Worm (Caenorhabditis elegans): ENCODE data around the gene K08H2.5.

Gene K08H2.5

ce11 chrX:13251354-13251843 lies 9.3 kb upstream of the K08H2.5 start:
- TF ChIP-seq duxl-1 (tag; optimal IDR thresholded peaks at IDR 0.05; ENCODE audit: poor library complexity) (no peak), rbr-2 (tag; optimal IDR thresholded peaks at IDR 0.05) (peak; percentile 55), lin-38 (GFP tag; IDR thresholded peaks at IDR 0.05) (no peak), pha-4 (GFP tag; IDR thresholded peaks at IDR 0.05) (no peak), pha-4 (tag; optimal IDR thresholded peaks at IDR 0.05) (peak; percentile 49), nhr-102 (tag; optimal IDR thresholded peaks at IDR 0.05) (no peak), mxl-2 (GFP tag; conservative IDR thresholded peaks at IDR 0.05) (no peak), daf-19 (GFP tag; conservative IDR thresholded peaks at IDR 0.05) (no peak), aha-1 (tag) (peak; percentile 50), zfp-2 (tag; optimal IDR thresholded peaks at IDR 0.05) (no peak), lin-1 (GFP tag; IDR thresholded peaks at IDR 0.05) (peak; percentile 70; the same call in 1 of the 2 replicates), nhr-237 (tag; optimal IDR thresholded peaks at IDR 0.05) (no peak), zag-1 (tag; optimal IDR thresholded peaks at IDR 0.05) (no peak), F49E8.2 (tag; optimal IDR thresholded peaks at IDR 0.05; ENCODE audit: borderline replicate concordance) (no peak), ceh-82 (tag; optimal IDR thresholded peaks at IDR 0.05) (no peak), tra-1 (GFP tag; IDR thresholded peaks at IDR 0.05) (0 out of 2 replicates have a peak, but pooled peaks have one; percentile 44), nhr-6 (tag; optimal IDR thresholded peaks at IDR 0.05) (peak; percentile 61), hlh-30 (tag; optimal IDR thresholded peaks at IDR 0.05; ENCODE audit: insufficient read depth) (peak; percentile 93), nhr-25 (tag; optimal IDR thresholded peaks at IDR 0.05; ENCODE audit: borderline replicate concordance, insufficient read depth) (no peak), T26A8.4 (GFP tag; IDR thresholded peaks at IDR 0.05) (peak; percentile 52), F10B5.3 (tag; optimal IDR thresholded peaks at IDR 0.05) (no peak), nhr-10 (tag; optimal IDR thresholded peaks at IDR 0.05) (peak; percentile 73), ZK337.2 (GFP tag; IDR thresholded peaks at IDR 0.05) (no peak), hlh-11 (tag; optimal IDR thresholded peaks at IDR 0.05) (peak; percentile 86), zip-2 (tag; optimal IDR thresholded peaks at IDR 0.05) (no peak), dmd-9 (GFP tag; IDR thresholded peaks at IDR 0.05) (no peak), fos-1 (tag; optimal IDR thresholded peaks at IDR 0.05) (no peak), F37D6.2 (tag; optimal IDR thresholded peaks at IDR 0.05) (no peak), egl-43 (GFP tag; IDR thresholded peaks at IDR 0.05) (no peak), lin-39 (tag; optimal IDR thresholded peaks at IDR 0.05) (no peak), vab-7 (GFP tag; IDR thresholded peaks at IDR 0.05) (no peak), dpl-1 (GFP tag; optimal IDR thresholded peaks at IDR 0.05) (no peak), tag-97 (GFP tag; IDR thresholded peaks at IDR 0.05) (no peak), lsy-2 (tag; optimal IDR thresholded peaks at IDR 0.05) (peak; percentile 7 to 55), saeg-2 (GFP tag; IDR thresholded peaks at IDR 0.05) (no peak), F44E2.7 (GFP tag; IDR thresholded peaks at IDR 0.05) (no peak), unc-62 (GFP tag; optimal IDR thresholded peaks at IDR 0.05 in 1 of 2) (peak in 1 of 2 experiments; percentile 99), unc-62 (tag; optimal IDR thresholded peaks at IDR 0.05) (no peak), nhr-28 (tag; optimal IDR thresholded peaks at IDR 0.05) (peak; percentile 74), nhr-11 (tag; optimal IDR thresholded peaks at IDR 0.05) (peak; percentile 87), egl-27 (tag; optimal IDR thresholded peaks at IDR 0.05) (no peak), ztf-7 (tag; optimal IDR thresholded peaks at IDR 0.05) (peak; percentile 35), arid-1 (GFP tag; conservative IDR thresholded peaks at IDR 0.05) (peak; percentile 44; the same call in 1 of the 2 replicates), Y75B8A.6 (GFP tag; IDR thresholded peaks at IDR 0.05) (no peak), set-16 (GFP tag; IDR thresholded peaks at IDR 0.05) (no peak), cey-2 (tag; optimal IDR thresholded peaks at IDR 0.05; ENCODE audit: borderline replicate concordance, insufficient read depth) (no peak), Y105C5A.15 (GFP tag; IDR thresholded peaks at IDR 0.05) (no peak), nhr-48 (tag; optimal IDR thresholded peaks at IDR 0.05) (peak; percentile 22), F26F4.8 (GFP tag; conservative IDR thresholded peaks at IDR 0.05) (no peak), ztf-11 (tag; optimal IDR thresholded peaks at IDR 0.05) (no peak), gei-8 (GFP tag; optimal IDR thresholded peaks at IDR 0.05) (no peak), Y5F2A.4 (GFP tag; optimal IDR thresholded peaks at IDR 0.05) (no peak)

Data from whole organism, L4 larva.